Fruit fly (Drosophila melanogaster) whole organism, embryonic: Measurements from ENCODE around the gene CG4297.

Experiments
- Ada2b ChIP-seq: fragments of 200-800 bp; sonication (Bioruptor generic); IDR thresholded peaks from 2 replicates; pipeline ENCODE4 v1.3.6; 2022; ENCODE audit warnings: missing biosample characterization, missing genetic modification characterization
- Atf3 ChIP-seq: fragments of 200-800 bp; sonication (Bioruptor generic); optimal IDR thresholded peaks from 3 replicates; lab custom pipeline; 2016; ENCODE audit warnings: missing biosample characterization, missing genetic modification characterization
- Awh ChIP-seq: fragments of 200-800 bp; sonication (Bioruptor generic); IDR thresholded peaks from 2 replicates; pipeline ENCODE4, ENCODE4 v1.3.6; 2022; ENCODE audit warnings: missing biosample characterization, missing genetic modification characterization
- CG15011 ChIP-seq: fragments of 200-800 bp; sonication (Bioruptor generic); optimal IDR thresholded peaks from 3 replicates; lab custom pipeline; 2018; ENCODE audit warnings: missing biosample characterization, mild to moderate bottlenecking, missing genetic modification characterization
- CG17359 ChIP-seq: fragments of 200-800 bp; sonication (Bioruptor generic); optimal IDR thresholded peaks from 3 replicates; lab custom pipeline; 2018; ENCODE audit warnings: missing biosample characterization, mild to moderate bottlenecking, missing genetic modification characterization, moderate library complexity
- CG2116 ChIP-seq: fragments of 200-800 bp; sonication (Bioruptor generic); optimal IDR thresholded peaks from 3 replicates; lab custom pipeline; 2018; ENCODE audit warnings: missing biosample characterization, mild to moderate bottlenecking, missing genetic modification characterization
- CG2129 ChIP-seq: fragments of 200-800 bp; sonication (Bioruptor generic); IDR thresholded peaks from 2 replicates; pipeline ENCODE4 v1.3.6; 2022; ENCODE audit warnings: missing biosample characterization, missing genetic modification characterization; ENCODE audit not compliant: partially characterized antibody
- CG30431 ChIP-seq: fragments of 200-800 bp; sonication (Bioruptor generic); optimal IDR thresholded peaks from 2 replicates; lab custom pipeline; 2017; ENCODE audit warnings: missing biosample characterization, missing genetic modification characterization
- CG33213 ChIP-seq: fragments of 200-800 bp; sonication (Bioruptor generic); optimal IDR thresholded peaks from 3 replicates; lab custom pipeline; 2016; ENCODE audit warnings: missing biosample characterization, missing genetic modification characterization
- CG8924 ChIP-seq: fragments of 200-800 bp; optimal IDR thresholded peaks from 3 replicates; lab custom pipeline; 2019; ENCODE audit warnings: missing biosample characterization, mild to moderate bottlenecking, missing genetic modification characterization, moderate library complexity
- CG9215 ChIP-seq: fragments of 200-800 bp; sonication (Bioruptor generic); IDR thresholded peaks from 2 replicates; pipeline ENCODE4 v1.3.6; 2022; ENCODE audit warnings: missing biosample characterization, missing genetic modification characterization
- D19A ChIP-seq: fragments of 200-800 bp; optimal IDR thresholded peaks from 3 replicates; lab custom pipeline; 2019; ENCODE audit warnings: missing biosample characterization, mild to moderate bottlenecking, missing genetic modification characterization, moderate library complexity
- Dek ChIP-seq: fragments of 200-800 bp; sonication (Bioruptor generic); optimal IDR thresholded peaks from 3 replicates; lab custom pipeline; 2019; ENCODE audit warnings: missing biosample characterization, mild to moderate bottlenecking, missing genetic modification characterization, moderate library complexity
- E2f2 ChIP-seq: fragments of 200-800 bp; sonication (Bioruptor generic); IDR thresholded peaks from 2 replicates; pipeline ENCODE4 v1.3.6; 2022; ENCODE audit warnings: missing biosample characterization, missing genetic modification characterization
- HLH3B ChIP-seq: fragments of 200-800 bp; sonication (Bioruptor generic); IDR thresholded peaks from 2 replicates; pipeline ENCODE4 v1.3.6; 2022; ENCODE audit warnings: missing biosample characterization, missing genetic modification characterization
- HLH54F ChIP-seq: fragments of 200-800 bp; sonication (Bioruptor generic); optimal IDR thresholded peaks from 3 replicates; lab custom pipeline; 2016; ENCODE audit warnings: missing biosample characterization, missing genetic modification characterization
- Hsf ChIP-seq: fragments of 200-800 bp; sonication (Bioruptor generic); optimal IDR thresholded peaks from 3 replicates; lab custom pipeline; 2016; ENCODE audit warnings: missing biosample characterization, missing genetic modification characterization
- Kr ChIP-seq: fragments of 200-800 bp; sonication (Bioruptor generic); optimal IDR thresholded peaks from 2 replicates; lab custom pipeline; 2017; ENCODE audit warnings: missing biosample characterization, mild to moderate bottlenecking, missing genetic modification characterization
- MESR4 ChIP-seq: fragments of 200-800 bp; sonication (Bioruptor generic); optimal IDR thresholded peaks from 2 replicates; lab custom pipeline; 2018; ENCODE audit warnings: missing biosample characterization, mild to moderate bottlenecking, missing genetic modification characterization, moderate library complexity
- Max ChIP-seq: fragments of 200-800 bp; sonication (Bioruptor generic); optimal IDR thresholded peaks from 2 replicates; lab custom pipeline; 2016; ENCODE audit warnings: missing biosample characterization, mild to moderate bottlenecking, missing genetic modification characterization
- Mes4 ChIP-seq: fragments of 200-800 bp; sonication (Bioruptor generic); optimal IDR thresholded peaks from 2 replicates; lab custom pipeline; 2016; ENCODE audit warnings: missing biosample characterization, missing genetic modification characterization
- PHDP ChIP-seq: fragments of 200-800 bp; sonication (Bioruptor generic); optimal IDR thresholded peaks from 3 replicates; lab custom pipeline; 2018; ENCODE audit warnings: missing biosample characterization, mild to moderate bottlenecking, missing genetic modification characterization, moderate library complexity
- Rx ChIP-seq: fragments of 200-800 bp; sonication (Bioruptor generic); IDR thresholded peaks from 2 replicates; pipeline ENCODE4 v1.3.6; 2022; ENCODE audit warnings: missing biosample characterization, missing genetic modification characterization
- Sin3A ChIP-seq: fragments of >200 bp; optimal IDR thresholded peaks from 2 replicates; lab custom pipeline; 2018
- Spps ChIP-seq: fragments of 200-800 bp; sonication (Bioruptor generic); optimal IDR thresholded peaks from 2 replicates; lab custom pipeline; 2018; ENCODE audit warnings: missing biosample characterization, mild to moderate bottlenecking, missing genetic modification characterization
- Tbp ChIP-seq: fragments of >200 bp; optimal IDR thresholded peaks from 2 replicates; lab custom pipeline; 2018; ENCODE audit warnings: missing biosample characterization, missing genetic modification characterization
- ab ChIP-seq: fragments of 200-800 bp; sonication (Bioruptor generic); optimal IDR thresholded peaks from 2 replicates; lab custom pipeline; 2016; ENCODE audit warnings: missing biosample characterization, missing genetic modification characterization
- ac ChIP-seq: fragments of 200-800 bp; sonication (Bioruptor generic); optimal IDR thresholded peaks from 3 replicates; lab custom pipeline; 2017; ENCODE audit warnings: missing biosample characterization, mild to moderate bottlenecking, missing genetic modification characterization
- ash1 ChIP-seq: fragments of 200-800 bp; sonication (Bioruptor generic); optimal IDR thresholded peaks from 2 replicates; lab custom pipeline; 2018; ENCODE audit warnings: missing biosample characterization, mild to moderate bottlenecking, missing genetic modification characterization
- az2 ChIP-seq: fragments of 200-800 bp; sonication (Bioruptor generic); optimal IDR thresholded peaks from 3 replicates; lab custom pipeline; 2016; ENCODE audit warnings: missing biosample characterization, missing genetic modification characterization
- cg ChIP-seq: fragments of 200-800 bp; sonication (Bioruptor generic); optimal IDR thresholded peaks from 3 replicates; lab custom pipeline; 2019; ENCODE audit warnings: missing biosample characterization, mild to moderate bottlenecking, missing genetic modification characterization, moderate library complexity
- chm ChIP-seq: fragments of 200-800 bp; sonication (Bioruptor generic); IDR thresholded peaks from 2 replicates; pipeline ENCODE4 v1.3.6; 2022; ENCODE audit warnings: missing biosample characterization, missing genetic modification characterization
- cwo ChIP-seq: fragments of 200-800 bp; sonication (Bioruptor generic); optimal IDR thresholded peaks from 3 replicates; lab custom pipeline; 2017; ENCODE audit warnings: missing biosample characterization, missing genetic modification characterization, mild to moderate bottlenecking, moderate library complexity, missing genetic modification reagents
- disco-r ChIP-seq: fragments of 200-800 bp; sonication (Bioruptor generic); optimal IDR thresholded peaks from 2 replicates; lab custom pipeline; 2016; ENCODE audit warnings: missing biosample characterization, missing genetic modification characterization
- dmrt11E ChIP-seq: fragments of 200-800 bp; sonication (Bioruptor generic); optimal IDR thresholded peaks from 3 replicates; lab custom pipeline; 2018; ENCODE audit warnings: missing biosample characterization, mild to moderate bottlenecking, missing genetic modification characterization, moderate library complexity
- dpn ChIP-seq, 2 experiments: fragments of 200-800 bp; sonication (Bioruptor generic); optimal IDR thresholded peaks; 3 replicates each; lab custom pipeline; 2016; ENCODE audit warnings: missing biosample characterization in 2 of 2, missing genetic modification characterization in 2 of 2
- ewg ChIP-seq: fragments of 200-800 bp; sonication (Bioruptor generic); optimal IDR thresholded peaks from 3 replicates; lab custom pipeline; 2017; ENCODE audit warnings: mild to moderate bottlenecking, missing biosample characterization, missing genetic modification reagents, missing genetic modification characterization
- eyg ChIP-seq: fragments of 200-800 bp; sonication (Bioruptor generic); optimal IDR thresholded peaks from 3 replicates; lab custom pipeline; 2016; ENCODE audit warnings: missing biosample characterization, missing genetic modification characterization
- fd64A ChIP-seq: fragments of 200-800 bp; sonication (Bioruptor generic); optimal IDR thresholded peaks from 3 replicates; lab custom pipeline; 2018; ENCODE audit warnings: missing biosample characterization, mild to moderate bottlenecking, missing genetic modification characterization
- h ChIP-seq: fragments of >200 bp; optimal IDR thresholded peaks from 2 replicates; lab custom pipeline; 2017
- org-1 ChIP-seq: fragments of 200-800 bp; sonication (Bioruptor generic); optimal IDR thresholded peaks from 2 replicates; lab custom pipeline; 2017; ENCODE audit warnings: missing biosample characterization, missing genetic modification characterization
- prd ChIP-seq, 3 experiments: fragments of >200 bp in 2 of 3; fragments of 200-800 bp in 1 of 3; sonication (Bioruptor generic) in 1 of 3; optimal IDR thresholded peaks in 2 of 3; IDR thresholded peaks in 1 of 3; 2 replicates in 2 of 3; 3 replicates in 1 of 3; pipeline versions ENCODE4 v1.3.6 to Lab custom; 2017 to 2022; ENCODE audit warnings: missing biosample characterization in 1 of 3, missing genetic modification characterization in 1 of 3
- sens ChIP-seq: fragments of 200-800 bp; sonication (Bioruptor generic); peaks from one replicate; lab custom pipeline; 2016; ENCODE audit warnings: missing biosample characterization, missing genetic modification characterization
- sqz ChIP-seq: fragments of 200-800 bp; sonication (Bioruptor generic); optimal IDR thresholded peaks from 3 replicates; lab custom pipeline; 2018; ENCODE audit warnings: missing biosample characterization, mild to moderate bottlenecking, missing genetic modification characterization
- ssp ChIP-seq: fragments of 200-800 bp; sonication (Bioruptor generic); IDR thresholded peaks from 2 replicates; pipeline ENCODE4 v1.3.6; 2022; ENCODE audit warnings: missing biosample characterization, missing genetic modification characterization
- sug ChIP-seq: fragments of 200-800 bp; optimal IDR thresholded peaks from 2 replicates; lab custom pipeline; 2019; ENCODE audit warnings: missing biosample characterization, mild to moderate bottlenecking, missing genetic modification characterization, moderate library complexity
- tgo ChIP-seq: fragments of 200-800 bp; sonication (Bioruptor generic); IDR thresholded peaks from 3 replicates; pipeline ENCODE4 v1.3.6; 2022; ENCODE audit warnings: missing biosample characterization, missing genetic modification characterization
- usp ChIP-seq: fragments of >200 bp; optimal IDR thresholded peaks from 2 replicates; lab custom pipeline; 2017; ENCODE audit warnings: missing biosample characterization, missing genetic modification characterization
- vvl ChIP-seq: fragments of 200-800 bp; sonication (Bioruptor generic); IDR thresholded peaks from 2 replicates; pipeline ENCODE4 v1.3.6; 2022; ENCODE audit warnings: missing biosample characterization, missing genetic modification characterization
- wek ChIP-seq: fragments of 200-800 bp; sonication (Bioruptor generic); optimal IDR thresholded peaks from 3 replicates; lab custom pipeline; 2018; ENCODE audit warnings: missing biosample characterization, mild to moderate bottlenecking, missing genetic modification characterization, moderate library complexity
- zen ChIP-seq: fragments of 200-800 bp; sonication (Bioruptor generic); optimal IDR thresholded peaks from 3 replicates; lab custom pipeline; 2018; ENCODE audit warnings: missing biosample characterization, mild to moderate bottlenecking, missing genetic modification characterization, moderate library complexity

CG4297 gene

DNA sequence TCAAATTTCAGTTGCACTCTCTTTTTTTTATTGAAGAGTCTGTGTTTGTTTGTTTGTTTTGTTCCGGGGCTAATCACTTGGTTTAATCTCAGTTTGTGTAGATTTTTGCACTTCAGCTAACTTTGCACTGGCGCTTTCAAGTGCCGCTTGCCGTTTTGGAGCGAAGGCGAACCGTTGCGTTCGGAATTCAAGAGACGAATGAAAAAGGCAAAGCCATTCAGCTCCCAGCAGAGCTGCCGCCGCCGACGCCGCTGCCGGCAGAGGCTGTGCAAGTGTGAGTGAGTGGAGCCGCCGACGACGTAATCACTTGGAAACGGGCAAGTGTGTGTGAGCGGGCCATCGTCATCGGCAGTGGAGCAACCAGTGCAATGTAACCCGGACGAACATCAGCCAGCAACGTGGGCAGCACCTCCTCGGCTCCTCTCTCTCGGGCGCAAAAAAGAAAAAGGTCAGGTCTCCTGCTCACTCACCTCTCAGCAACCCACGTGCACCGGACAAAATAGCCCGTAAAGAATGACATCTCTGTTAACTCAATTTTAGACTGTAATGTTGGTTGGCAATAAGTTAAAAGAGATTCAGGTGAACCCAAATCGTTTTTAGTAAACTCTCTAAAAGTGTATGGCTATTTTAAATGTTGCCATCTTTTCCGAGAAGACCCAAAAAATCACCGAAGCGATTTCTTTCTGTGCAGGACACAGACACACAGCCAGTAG, 7.6 kb upstream of the CG4297 start, which contains the start of gene cbt (continued):
- TF ChIP-seq CG15011 (peak; percentile 95), CG9215 (GFP tag; lab: Robert Waterston, UW) (no peak), ssp (GFP tag; lab: Robert Waterston, UW) (no peak), usp (GFP tag; lab: Kevin White, UChicago) (no peak), Sin3A (lab: Kevin White, UChicago) (no peak), CG17359 (tag; lab: Kevin White, UChicago) (peak; percentile 98), E2f2 (no peak), CG33213 (GFP tag; lab: Kevin White, UChicago) (peak; percentile 98), Hsf (GFP tag; lab: Kevin White, UChicago) (peak; percentile 98), dpn (GFP tag; optimal IDR thresholded peaks at IDR 0.05; lab: Kevin White, UChicago) (peak; percentile 98 to 99), Spps (tag; lab: Kevin White, UChicago) (peak; percentile 95), HLH3B (GFP tag; lab: Robert Waterston, UW) (no peak), sug (tag; lab: Kevin White, UChicago) (peak; percentile 95), D19A (tag; lab: Kevin White, UChicago) (peak; percentile 94), ewg (peak; percentile 93), h (no peak), Ada2b (no peak), Dek (tag; lab: Kevin White, UChicago) (peak; percentile 98), Tbp (GFP tag; lab: Kevin White, UChicago) (no peak), wek (GFP tag; lab: Kevin White, UChicago) (peak; percentile 86), tgo (GFP tag; lab: Robert Waterston, UW) (no peak), org-1 (GFP tag; lab: Kevin White, UChicago) (peak; percentile 99), cg (GFP tag; lab: Kevin White, UChicago) (peak; percentile 91), CG2129 (GFP tag; lab: Robert Waterston, UW) (no peak), Atf3 (GFP tag; lab: Kevin White, UChicago) (peak; percentile 98), MESR4 (GFP tag; lab: Kevin White, UChicago) (peak; percentile 53), vvl (no peak), Kr (peak; percentile 59), ab (GFP tag; lab: Kevin White, UChicago) (peak; percentile 91), HLH54F (GFP tag; lab: Kevin White, UChicago) (peak; percentile 98), prd (optimal IDR thresholded peaks at IDR 0.05; lab: Kevin White, UChicago) (no peak), prd (GFP tag; IDR thresholded peaks at IDR 0.05; lab: Robert Waterston, UW) (no peak), az2 (GFP tag; lab: Kevin White, UChicago) (peak; percentile 98), cwo (GFP tag; lab: Kevin White, UChicago) (peak; percentile 97), zen (tag; lab: Kevin White, UChicago) (peak; percentile 94), disco-r (peak; percentile 96), Rx (GFP tag; lab: Robert Waterston, UW) (no peak), fd64A (GFP tag; lab: Kevin White, UChicago) (peak; percentile 90), ac (GFP tag; lab: Kevin White, UChicago) (peak; percentile 86), PHDP (tag; lab: Kevin White, UChicago) (peak; percentile 98), Mes4 (GFP tag; lab: Kevin White, UChicago) (peak; percentile 98), Awh (GFP tag; lab: Robert Waterston, UW) (no peak), chm (no peak), CG30431 (GFP tag; lab: Kevin White, UChicago) (peak; percentile 96), sqz (GFP tag; lab: Kevin White, UChicago) (peak; percentile 91), sens (GFP tag; lab: Kevin White, UChicago) (peak; percentile 100), Max (peak; percentile 96), dmrt11E (peak; percentile 96), CG2116 (GFP tag; lab: Kevin White, UChicago) (peak; percentile 77), CG8924 (peak; percentile 98), eyg (GFP tag; lab: Kevin White, UChicago) (peak; percentile 97), ash1 (GFP tag; lab: Kevin White, UChicago) (peak; percentile 93)
